Fruit fly (Drosophila melanogaster) whole organism, embryonic: ENCODE data around the gene MtnD.
A peak's percentile ranks its signal among the peaks of the same experiment; 100 is the strongest.

Experiments
- ATbp ChIP-seq: fragments of 200-800 bp; sonication (Bioruptor generic); optimal IDR thresholded peaks from 2 replicates; lab custom pipeline; 2017; ENCODE audit warnings: missing biosample characterization, mild to moderate bottlenecking, missing genetic modification characterization, missing genetic modification reagents
- Bdp1 ChIP-seq: fragments of 200-800 bp; sonication (Bioruptor generic); optimal IDR thresholded peaks from 3 replicates; lab custom pipeline; 2016; ENCODE audit warnings: missing biosample characterization, missing genetic modification characterization
- CG11456 ChIP-seq: fragments of 200-800 bp; sonication (Bioruptor generic); IDR thresholded peaks from 3 replicates; pipeline ENCODE4 v1.3.6; 2022; ENCODE audit warnings: missing biosample characterization, missing genetic modification characterization
- CG12071 ChIP-seq: fragments of 200-800 bp; sonication (Bioruptor generic); optimal IDR thresholded peaks from 3 replicates; lab custom pipeline; 2018; ENCODE audit warnings: missing biosample characterization, mild to moderate bottlenecking, missing genetic modification characterization
- CG12299 ChIP-seq: fragments of 200-800 bp; sonication (Bioruptor generic); optimal IDR thresholded peaks from 2 replicates; lab custom pipeline; 2018; ENCODE audit warnings: missing biosample characterization, mild to moderate bottlenecking, missing genetic modification characterization
- CG1233 ChIP-seq: fragments of 200-800 bp; sonication (Bioruptor generic); optimal IDR thresholded peaks from 4 replicates; lab custom pipeline; 2018; ENCODE audit warnings: missing biosample characterization, mild to moderate bottlenecking, missing genetic modification characterization
- CG12769 ChIP-seq: fragments of 200-800 bp; sonication (Bioruptor generic); optimal IDR thresholded peaks from 2 replicates; lab custom pipeline; 2019; ENCODE audit warnings: missing biosample characterization, mild to moderate bottlenecking, missing genetic modification characterization, moderate library complexity
- CG12942 ChIP-seq: fragments of 200-800 bp; sonication (Bioruptor generic); optimal IDR thresholded peaks from 3 replicates; lab custom pipeline; 2016; ENCODE audit warnings: missing biosample characterization, missing genetic modification characterization
- CG15269 ChIP-seq: fragments of 200-800 bp; sonication (Bioruptor generic); optimal IDR thresholded peaks from 2 replicates; lab custom pipeline; 2018; ENCODE audit warnings: missing biosample characterization, mild to moderate bottlenecking, missing genetic modification characterization, moderate library complexity
- CG1603 ChIP-seq: fragments of 200-800 bp; sonication (Bioruptor generic); optimal IDR thresholded peaks from 2 replicates; lab custom pipeline; 2019; ENCODE audit warnings: missing biosample characterization, mild to moderate bottlenecking, missing genetic modification characterization, moderate library complexity
- CG16779 ChIP-seq: fragments of 200-800 bp; sonication (Bioruptor generic); IDR thresholded peaks from 2 replicates; pipeline ENCODE4 v1.3.6; 2022; ENCODE audit warnings: missing biosample characterization, missing genetic modification characterization
- CG17328 ChIP-seq: fragments of 200-800 bp; sonication (Bioruptor generic); IDR thresholded peaks from 2 replicates; pipeline ENCODE4 v1.3.6; 2022; ENCODE audit warnings: missing biosample characterization, missing genetic modification characterization
- CG17385 ChIP-seq: fragments of 200-800 bp; sonication (Bioruptor generic); optimal IDR thresholded peaks from 3 replicates; lab custom pipeline; 2018; ENCODE audit warnings: missing biosample characterization, mild to moderate bottlenecking, missing genetic modification characterization
- CG17568 ChIP-seq: fragments of 200-800 bp; sonication (Bioruptor generic); optimal IDR thresholded peaks from 2 replicates; lab custom pipeline; 2018; ENCODE audit warnings: missing biosample characterization, mild to moderate bottlenecking, missing genetic modification characterization, moderate library complexity
- CG17829 ChIP-seq: fragments of 200-800 bp; optimal IDR thresholded peaks from 2 replicates; lab custom pipeline; 2019; ENCODE audit warnings: missing biosample characterization, mild to moderate bottlenecking, missing genetic modification characterization, moderate library complexity
- CG2712 ChIP-seq: fragments of 200-800 bp; optimal IDR thresholded peaks from 3 replicates; lab custom pipeline; 2019; ENCODE audit warnings: missing biosample characterization, mild to moderate bottlenecking, missing genetic modification characterization, moderate library complexity
- CG30431 ChIP-seq: fragments of 200-800 bp; sonication (Bioruptor generic); optimal IDR thresholded peaks from 2 replicates; lab custom pipeline; 2017; ENCODE audit warnings: missing biosample characterization, missing genetic modification characterization
- CG31441 ChIP-seq: fragments of 200-800 bp; sonication (Bioruptor generic); IDR thresholded peaks from 2 replicates; pipeline ENCODE4 v1.3.6; 2022; ENCODE audit warnings: missing biosample characterization, missing genetic modification characterization
- CG32532 ChIP-seq: fragments of 200-800 bp; sonication (Bioruptor generic); IDR thresholded peaks from 2 replicates; pipeline ENCODE4 v1.3.6; 2022; ENCODE audit warnings: missing biosample characterization, missing genetic modification characterization
- CG3995 ChIP-seq: fragments of 200-800 bp; sonication (Bioruptor generic); optimal IDR thresholded peaks from 3 replicates; lab custom pipeline; 2016; ENCODE audit warnings: missing biosample characterization, missing genetic modification characterization
- CG7271 ChIP-seq: fragments of 200-800 bp; sonication (Bioruptor generic); optimal IDR thresholded peaks from 2 replicates; lab custom pipeline; 2018; ENCODE audit warnings: missing biosample characterization, mild to moderate bottlenecking, missing genetic modification characterization, moderate library complexity
- CG7928 ChIP-seq: fragments of 200-800 bp; sonication (Bioruptor generic); optimal IDR thresholded peaks from 2 replicates; lab custom pipeline; 2017; ENCODE audit warnings: missing biosample characterization, mild to moderate bottlenecking, missing genetic modification characterization
- CG7963 ChIP-seq: fragments of 200-800 bp; sonication (Bioruptor generic); IDR thresholded peaks from 3 replicates; pipeline ENCODE4 v1.3.6; 2022; ENCODE audit warnings: missing biosample characterization, missing genetic modification characterization; ENCODE audit not compliant: partially characterized antibody
- Chrac-16 ChIP-seq: fragments of 200-800 bp; sonication (Bioruptor generic); optimal IDR thresholded peaks from 3 replicates; lab custom pipeline; 2016; ENCODE audit warnings: missing biosample characterization, missing genetic modification characterization
- Doc2 ChIP-seq: fragments of 200-800 bp; sonication (Bioruptor generic); IDR thresholded peaks from 2 replicates; pipeline ENCODE4 v1.3.6; 2022; ENCODE audit warnings: missing biosample characterization, missing genetic modification characterization
- E2f1 ChIP-seq: fragments of 200-800 bp; sonication (Bioruptor generic); IDR thresholded peaks from 2 replicates; pipeline ENCODE4 v1.3.6; 2022; ENCODE audit warnings: missing biosample characterization, missing genetic modification characterization
- Ets97D ChIP-seq: fragments of 200-800 bp; sonication (Bioruptor generic); optimal IDR thresholded peaks from 3 replicates; lab custom pipeline; 2016; ENCODE audit warnings: missing biosample characterization, missing genetic modification characterization
- Gsc ChIP-seq: fragments of 200-800 bp; sonication (Bioruptor generic); IDR thresholded peaks from 2 replicates; pipeline ENCODE4 v1.3.6; 2022; ENCODE audit warnings: missing biosample characterization, missing genetic modification characterization
- H15 ChIP-seq: fragments of 200-800 bp; sonication (Bioruptor generic); IDR thresholded peaks from 3 replicates; pipeline ENCODE4 v1.3.6; 2022; ENCODE audit warnings: missing biosample characterization, missing genetic modification characterization
- HLH54F ChIP-seq: fragments of 200-800 bp; sonication (Bioruptor generic); optimal IDR thresholded peaks from 3 replicates; lab custom pipeline; 2016; ENCODE audit warnings: missing biosample characterization, missing genetic modification characterization
- Oli ChIP-seq: fragments of 200-800 bp; sonication (Bioruptor generic); optimal IDR thresholded peaks from 2 replicates; lab custom pipeline; 2018; ENCODE audit warnings: missing biosample characterization, mild to moderate bottlenecking, missing genetic modification characterization, moderate library complexity
- Pdp1 ChIP-seq, 2 experiments: fragments of 200-800 bp; sonication (Bioruptor generic); optimal IDR thresholded peaks; 3 replicates each; lab custom pipeline; 2016; ENCODE audit warnings: missing biosample characterization in 2 of 2, missing genetic modification characterization in 2 of 2, mild to moderate bottlenecking in 1 of 2, moderate library complexity in 1 of 2
- Ptx1 ChIP-seq: fragments of 200-800 bp; sonication (Bioruptor generic); IDR thresholded peaks from 2 replicates; pipeline ENCODE4 v1.3.6; 2022; ENCODE audit warnings: missing biosample characterization, missing genetic modification characterization
- Spps ChIP-seq: fragments of 200-800 bp; sonication (Bioruptor generic); optimal IDR thresholded peaks from 2 replicates; lab custom pipeline; 2018; ENCODE audit warnings: missing biosample characterization, mild to moderate bottlenecking, missing genetic modification characterization
- az2 ChIP-seq: fragments of 200-800 bp; sonication (Bioruptor generic); optimal IDR thresholded peaks from 3 replicates; lab custom pipeline; 2016; ENCODE audit warnings: missing biosample characterization, missing genetic modification characterization
- dati ChIP-seq: fragments of 200-800 bp; sonication (Bioruptor generic); IDR thresholded peaks from 2 replicates; pipeline ENCODE4 v1.3.6; 2022; ENCODE audit warnings: missing biosample characterization, missing genetic modification characterization
- eve ChIP-seq, 2 experiments: fragments of >200 bp; optimal IDR thresholded peaks; 2 replicates each; lab custom pipeline; 2017; ENCODE audit warnings: missing biosample characterization in 2 of 2, missing genetic modification characterization in 2 of 2
- fd3F ChIP-seq: fragments of 200-800 bp; sonication (Bioruptor generic); optimal IDR thresholded peaks from 2 replicates; lab custom pipeline; 2018; ENCODE audit warnings: missing biosample characterization, mild to moderate bottlenecking, missing genetic modification characterization, moderate library complexity
- hbn ChIP-seq: fragments of 200-800 bp; sonication (Bioruptor generic); IDR thresholded peaks from 2 replicates; pipeline ENCODE4 v1.3.6; 2022; ENCODE audit warnings: missing biosample characterization, missing genetic modification characterization; ENCODE audit not compliant: partially characterized antibody
- ken ChIP-seq: fragments of 200-800 bp; sonication (Bioruptor generic); IDR thresholded peaks from 3 replicates; pipeline ENCODE4 v1.3.6; 2022; ENCODE audit warnings: missing biosample characterization, missing genetic modification characterization
- maf-S ChIP-seq: fragments of 200-800 bp; sonication (Bioruptor generic); optimal IDR thresholded peaks from 2 replicates; lab custom pipeline; 2016; ENCODE audit warnings: missing biosample characterization, missing genetic modification characterization
- mam ChIP-seq: fragments of 200-800 bp; sonication (Bioruptor generic); optimal IDR thresholded peaks from 3 replicates; lab custom pipeline; 2016; ENCODE audit warnings: missing biosample characterization, missing genetic modification characterization
- nom ChIP-seq: fragments of 200-800 bp; sonication (Bioruptor generic); optimal IDR thresholded peaks from 2 replicates; lab custom pipeline; 2017; ENCODE audit warnings: missing biosample characterization, missing genetic modification characterization, mild to moderate bottlenecking, moderate library complexity, missing genetic modification reagents
- org-1 ChIP-seq: fragments of 200-800 bp; sonication (Bioruptor generic); optimal IDR thresholded peaks from 2 replicates; lab custom pipeline; 2017; ENCODE audit warnings: missing biosample characterization, missing genetic modification characterization
- p53 ChIP-seq: fragments of 200-800 bp; sonication (Bioruptor generic); optimal IDR thresholded peaks from 2 replicates; lab custom pipeline; 2016; ENCODE audit warnings: missing biosample characterization, missing genetic modification characterization
- prd ChIP-seq, 3 experiments: fragments of >200 bp in 2 of 3; fragments of 200-800 bp in 1 of 3; sonication (Bioruptor generic) in 1 of 3; optimal IDR thresholded peaks in 2 of 3; IDR thresholded peaks in 1 of 3; 2 replicates in 2 of 3; 3 replicates in 1 of 3; pipeline versions ENCODE4 v1.3.6 to Lab custom; 2017 to 2022; ENCODE audit warnings: missing biosample characterization in 1 of 3, missing genetic modification characterization in 1 of 3
- rib ChIP-seq: fragments of 200-800 bp; sonication (Bioruptor generic); IDR thresholded peaks from 2 replicates; pipeline ENCODE4 v1.3.6; 2022; ENCODE audit warnings: missing biosample characterization, missing genetic modification characterization
- ro ChIP-seq: fragments of 200-800 bp; sonication (Bioruptor generic); IDR thresholded peaks from 2 replicates; pipeline ENCODE4 v1.3.6; 2022; ENCODE audit warnings: missing biosample characterization, missing genetic modification characterization
- run ChIP-seq: fragments of 200-800 bp; sonication (Bioruptor generic); optimal IDR thresholded peaks from 3 replicates; lab custom pipeline; 2018; ENCODE audit warnings: missing biosample characterization, mild to moderate bottlenecking, missing genetic modification characterization
- usp ChIP-seq: fragments of >200 bp; optimal IDR thresholded peaks from 2 replicates; lab custom pipeline; 2017; ENCODE audit warnings: missing biosample characterization, missing genetic modification characterization

Gene MtnD

dm6 chr3R:20549017-20549854 is 14.5 kb downstream of the MtnD start (continued):
- TF ChIP-seq ken (GFP tag; lab: Robert Waterston, UW) (no peak), CG17328 (no peak), prd (optimal IDR thresholded peaks at IDR 0.05; lab: Kevin White, UChicago) (no peak), prd (GFP tag; IDR thresholded peaks at IDR 0.05; lab: Robert Waterston, UW) (no peak), CG15269 (tag; lab: Kevin White, UChicago) (no peak), dati (GFP tag; lab: Robert Waterston, UW) (no peak), eve (GFP tag; optimal IDR thresholded peaks at IDR 0.05; lab: Kevin White, UChicago) (peak in 1 of 2 experiments; percentile 48), CG1603 (tag; lab: Kevin White, UChicago) (peak; percentile 12), az2 (GFP tag; lab: Kevin White, UChicago) (no peak), fd3F (GFP tag; lab: Kevin White, UChicago) (no peak), CG7963 (GFP tag; lab: Robert Waterston, UW) (no peak), run (tag; lab: Kevin White, UChicago) (no peak), CG17829 (tag; lab: Kevin White, UChicago) (no peak), Gsc (GFP tag; lab: Robert Waterston, UW) (no peak), CG12942 (GFP tag; lab: Kevin White, UChicago) (no peak), CG31441 (GFP tag; lab: Robert Waterston, UW) (no peak), mam (GFP tag; lab: Kevin White, UChicago) (no peak), Bdp1 (GFP tag; lab: Kevin White, UChicago) (no peak), rib (GFP tag; lab: Robert Waterston, UW) (peak; percentile 59), CG1233 (GFP tag; lab: Kevin White, UChicago) (no peak), CG12299 (tag; lab: Kevin White, UChicago) (no peak), CG3995 (GFP tag; lab: Kevin White, UChicago) (no peak), E2f1 (GFP tag; lab: Robert Waterston, UW) (no peak), CG17385 (GFP tag; lab: Kevin White, UChicago) (no peak), nom (GFP tag; lab: Kevin White, UChicago) (no peak), hbn (no peak), Ptx1 (GFP tag; lab: Robert Waterston, UW) (no peak), HLH54F (GFP tag; lab: Kevin White, UChicago) (no peak), CG11456 (GFP tag; lab: Robert Waterston, UW) (no peak), Ets97D (no peak), usp (GFP tag; lab: Kevin White, UChicago) (no peak), CG16779 (GFP tag; lab: Robert Waterston, UW) (no peak), CG12769 (tag; lab: Kevin White, UChicago) (peak; percentile 43), org-1 (no peak), CG17568 (GFP tag; lab: Kevin White, UChicago) (no peak), maf-S (GFP tag; lab: Kevin White, UChicago) (no peak), ro (GFP tag; lab: Robert Waterston, UW) (no peak), Doc2 (GFP tag; lab: Robert Waterston, UW) (no peak), Spps (tag; lab: Kevin White, UChicago) (no peak), ATbp (GFP tag; lab: Kevin White, UChicago) (no peak), CG7271 (tag; lab: Kevin White, UChicago) (no peak), CG12071 (GFP tag; lab: Kevin White, UChicago) (peak; percentile 48), CG30431 (GFP tag; lab: Kevin White, UChicago) (no peak), CG2712 (tag; lab: Kevin White, UChicago) (no peak), H15 (GFP tag; lab: Robert Waterston, UW) (no peak), Pdp1 (GFP tag; optimal IDR thresholded peaks at IDR 0.05; lab: Kevin White, UChicago) (peak in 1 of 2 experiments; percentile 83), Chrac-16 (GFP tag; lab: Kevin White, UChicago) (no peak), CG7928 (GFP tag; lab: Kevin White, UChicago) (no peak), Oli (tag; lab: Kevin White, UChicago) (no peak), p53 (no peak), CG32532 (GFP tag; lab: Robert Waterston, UW) (no peak)
